Fruit fly (Drosophila melanogaster): ENCODE data around the gene sdk.

dm6 chrX:751201-751600 is 64.6 kb downstream of the sdk start, which contains the start of gene CG13362:
- TF ChIP-seq cic (GFP tag; optimal IDR thresholded peaks at IDR 0.05) (no peak), CG7045 (GFP tag; optimal IDR thresholded peaks at IDR 0.05) (no peak), CG5204 (GFP tag; optimal IDR thresholded peaks at IDR 0.05) (no peak), CG1620 (GFP tag; optimal IDR thresholded peaks at IDR 0.05) (no peak)

Data from whole organism, adult.